Worm (Caenorhabditis elegans) whole organism, late embryonic: ENCODE measurements around the gene nuo-5.
A peak's percentile ranks its signal among the peaks of the same experiment; 100 is the strongest.

Experiments
- C08G9.2 ChIP-seq: sonication (generic microtip); optimal IDR thresholded peaks from 2 replicates; lab custom pipeline; 2016; ENCODE audit warnings: mild to moderate bottlenecking, missing genetic modification characterization, moderate library complexity, missing compliant biosample characterization
- K02D7.2 ChIP-seq: sonication (generic microtip); optimal IDR thresholded peaks from 2 replicates; lab custom pipeline; 2017; ENCODE audit warnings: mild to moderate bottlenecking, missing genetic modification characterization, missing compliant biosample characterization
- K09A11.1 ChIP-seq: sonication (generic microtip); optimal IDR thresholded peaks from 2 replicates; lab custom pipeline; 2017; ENCODE audit warnings: antibody characterized with exemption, mild to moderate bottlenecking, missing genetic modification characterization, missing compliant biosample characterization; ENCODE audit not compliant: insufficient read depth
- T23F11.4 ChIP-seq: fragments of 200-800 bp; sonication (Bioruptor generic); optimal IDR thresholded peaks from 2 replicates; lab custom pipeline; 2018; ENCODE audit warnings: mild to moderate bottlenecking, missing genetic modification characterization, missing compliant biosample characterization
- Y22D7AL.16 ChIP-seq: sonication (generic microtip); optimal IDR thresholded peaks from 2 replicates; lab custom pipeline; 2016; ENCODE audit warnings: missing genetic modification characterization, missing compliant biosample characterization
- ahr-1 ChIP-seq: sonication (generic microtip); optimal IDR thresholded peaks from 2 replicates; lab custom pipeline; 2016; ENCODE audit warnings: missing genetic modification characterization, missing compliant biosample characterization
- ceh-14 ChIP-seq: sonication (generic microtip); optimal IDR thresholded peaks from 2 replicates; lab custom pipeline; 2016; ENCODE audit warnings: missing genotype, missing genetic modification characterization, missing compliant biosample characterization
- ceh-18 ChIP-seq: sonication (generic microtip); optimal IDR thresholded peaks from 2 replicates; lab custom pipeline; 2016; ENCODE audit warnings: missing genetic modification characterization, missing compliant biosample characterization
- ceh-2 ChIP-seq: sonication (generic microtip); optimal IDR thresholded peaks from 2 replicates; lab custom pipeline; 2016; ENCODE audit warnings: missing genotype, missing genetic modification characterization, missing compliant biosample characterization
- ceh-22 ChIP-seq: sonication (generic microtip); optimal IDR thresholded peaks from 2 replicates; lab custom pipeline; 2017; ENCODE audit warnings: missing biosample characterization, missing genetic modification characterization
- ceh-24 ChIP-seq: sonication (generic microtip); optimal IDR thresholded peaks from 2 replicates; lab custom pipeline; 2016; ENCODE audit warnings: mild to moderate bottlenecking, missing genetic modification characterization, missing compliant biosample characterization
- ceh-34 ChIP-seq: sonication (generic microtip); optimal IDR thresholded peaks from 2 replicates; lab custom pipeline; 2016; ENCODE audit warnings: mild to moderate bottlenecking, missing genetic modification characterization, missing compliant biosample characterization
- ceh-45 ChIP-seq: fragments of 200-800 bp; sonication (Bioruptor generic); IDR thresholded peaks from 2 replicates; pipeline ENCODE4 v1.3.6; 2022; ENCODE audit warnings: missing genetic modification reagents, missing genetic modification characterization, missing compliant biosample characterization
- ceh-6 ChIP-seq: fragments of 200-800 bp; sonication (Bioruptor generic); optimal IDR thresholded peaks from 2 replicates; lab custom pipeline; 2018; ENCODE audit warnings: mild to moderate bottlenecking, missing genetic modification characterization, missing compliant biosample characterization
- che-1 ChIP-seq: sonication (generic microtip); optimal IDR thresholded peaks from 2 replicates; lab custom pipeline; 2016; ENCODE audit warnings: mild to moderate bottlenecking, missing genetic modification characterization, missing compliant biosample characterization
- dmd-4 ChIP-seq: sonication (generic microtip); optimal IDR thresholded peaks from 2 replicates; lab custom pipeline; 2016; ENCODE audit warnings: borderline replicate concordance, missing genetic modification characterization, missing compliant biosample characterization
- elt-4 ChIP-seq: sonication (generic microtip); optimal IDR thresholded peaks from 2 replicates; lab custom pipeline; 2016; ENCODE audit warnings: missing genetic modification characterization, missing compliant biosample characterization
- ets-4 ChIP-seq: sonication (generic microtip); optimal IDR thresholded peaks from 2 replicates; lab custom pipeline; 2016; ENCODE audit warnings: missing genetic modification characterization, missing compliant biosample characterization
- fax-1 ChIP-seq: sonication (generic microtip); optimal IDR thresholded peaks from 2 replicates; lab custom pipeline; 2016; ENCODE audit warnings: missing genotype, missing genetic modification characterization, missing compliant biosample characterization
- fkh-10 ChIP-seq: fragments of 150-350 bp; optimal IDR thresholded peaks from 2 replicates; lab custom pipeline; 2014; ENCODE audit warnings: missing biosample characterization, missing genetic modification reagents, missing genetic modification characterization
- fkh-6 ChIP-seq: sonication (generic microtip); optimal IDR thresholded peaks from 2 replicates; lab custom pipeline; 2016; ENCODE audit warnings: missing genetic modification characterization, missing compliant biosample characterization
- gmeb-2 ChIP-seq: sonication (generic microtip); optimal IDR thresholded peaks from 2 replicates; lab custom pipeline; 2016; ENCODE audit warnings: missing genetic modification characterization, inconsistent platforms, missing compliant biosample characterization
- hlh-15 ChIP-seq: sonication (generic microtip); optimal IDR thresholded peaks from 2 replicates; lab custom pipeline; 2016; ENCODE audit warnings: missing genetic modification characterization, missing compliant biosample characterization
- hlh-30 ChIP-seq: sonication (generic microtip); optimal IDR thresholded peaks from 2 replicates; lab custom pipeline; 2017; ENCODE audit warnings: antibody characterized with exemption, missing genetic modification characterization, missing compliant biosample characterization; ENCODE audit not compliant: insufficient read depth
- hlh-6 ChIP-seq: sonication (generic microtip); optimal IDR thresholded peaks from 2 replicates; lab custom pipeline; 2016; ENCODE audit warnings: missing genotype, missing genetic modification characterization, missing compliant biosample characterization
- lim-6 ChIP-seq: sonication (generic microtip); optimal IDR thresholded peaks from 2 replicates; lab custom pipeline; 2016; ENCODE audit warnings: missing genetic modification characterization, missing compliant biosample characterization
- madf-2 ChIP-seq: sonication (generic microtip); optimal IDR thresholded peaks from 2 replicates; lab custom pipeline; 2017; ENCODE audit warnings: missing genetic modification characterization, missing compliant biosample characterization
- mec-3 ChIP-seq: sonication (generic microtip); optimal IDR thresholded peaks from 2 replicates; lab custom pipeline; 2016; ENCODE audit warnings: borderline replicate concordance, missing genetic modification characterization, missing compliant biosample characterization
- nhr-11 ChIP-seq: fragments of 150-350 bp; optimal IDR thresholded peaks from 2 replicates; lab custom pipeline; 2014; ENCODE audit warnings: missing biosample characterization, missing genetic modification characterization
- odd-2 ChIP-seq: sonication (generic microtip); optimal IDR thresholded peaks from 2 replicates; lab custom pipeline; 2017; ENCODE audit warnings: antibody characterized with exemption, mild to moderate bottlenecking, missing genetic modification characterization, missing compliant biosample characterization
- pag-3 ChIP-seq: sonication (generic microtip); optimal IDR thresholded peaks from 2 replicates; lab custom pipeline; 2016; ENCODE audit warnings: missing compliant biosample characterization, missing genetic modification characterization, borderline replicate concordance
- pha-2 ChIP-seq: sonication (generic microtip); optimal IDR thresholded peaks from 2 replicates; lab custom pipeline; 2017; ENCODE audit warnings: mild to moderate bottlenecking, missing genetic modification characterization, missing compliant biosample characterization
- pqm-1 ChIP-seq: sonication (generic microtip); optimal IDR thresholded peaks from 2 replicates; lab custom pipeline; 2016; ENCODE audit warnings: missing genetic modification characterization, missing compliant biosample characterization
- pros-1 ChIP-seq: fragments of 150-350 bp; optimal IDR thresholded peaks from 2 replicates; lab custom pipeline; 2014; ENCODE audit warnings: missing biosample characterization, missing genetic modification reagents, missing genetic modification characterization
- rnt-1 ChIP-seq: sonication (generic microtip); optimal IDR thresholded peaks from 2 replicates; lab custom pipeline; 2016; ENCODE audit warnings: missing genetic modification characterization, missing compliant biosample characterization
- sdc-2 ChIP-seq: sonication (generic microtip); optimal IDR thresholded peaks from 2 replicates; lab custom pipeline; 2016; ENCODE audit warnings: missing genotype, missing genetic modification characterization, missing compliant biosample characterization
- sox-2 ChIP-seq: fragments of 200-800 bp; sonication (Bioruptor generic); IDR thresholded peaks from 2 replicates; pipeline ENCODE4 v1.3.6; 2022; ENCODE audit warnings: missing genetic modification reagents, missing genetic modification characterization, missing compliant biosample characterization
- syd-9 ChIP-seq: sonication (generic microtip); optimal IDR thresholded peaks from 2 replicates; lab custom pipeline; 2016; ENCODE audit warnings: mild to moderate bottlenecking, missing genetic modification characterization, moderate library complexity, missing compliant biosample characterization
- tbx-2 ChIP-seq: sonication (generic microtip); optimal IDR thresholded peaks from 2 replicates; lab custom pipeline; 2016; ENCODE audit warnings: missing genetic modification characterization, missing compliant biosample characterization
- ttx-3 ChIP-seq: sonication (generic microtip); optimal IDR thresholded peaks from 2 replicates; lab custom pipeline; 2016; ENCODE audit warnings: missing genetic modification reagents, missing genetic modification characterization, missing compliant biosample characterization
- unc-3 ChIP-seq, 2 experiments: fragments of 200-800 bp in 1 of 2; sonication (Bioruptor generic) in 1 of 2; sonication (generic microtip) in 1 of 2; conservative IDR thresholded peaks in 1 of 2; optimal IDR thresholded peaks in 1 of 2; 2 replicates each; pipeline versions ENCODE4 v1.3.6 to Lab custom; 2016 to 2022; ENCODE audit warnings: missing compliant biosample characterization in 2 of 2, missing genetic modification characterization in 2 of 2, missing genetic modification reagents in 1 of 2
- unc-55 ChIP-seq: sonication (generic microtip); optimal IDR thresholded peaks from 2 replicates; lab custom pipeline; 2017; ENCODE audit warnings: missing biosample characterization, missing genetic modification reagents, missing genetic modification characterization
- unc-86 ChIP-seq: sonication (generic microtip); optimal IDR thresholded peaks from 2 replicates; lab custom pipeline; 2016; ENCODE audit warnings: missing genetic modification characterization, missing compliant biosample characterization

Gene nuo-5

ce11 chrV:2673807-2674206 lies 25.0 kb upstream of the nuo-5 start (continued):
- TF ChIP-seq ahr-1 (peak; percentile 41), lim-6 (peak; percentile 29), nhr-11 (no peak), K09A11.1 (tag; lab: Kevin White, UChicago) (peak; percentile 58), ceh-18 (tag; lab: Kevin White, UChicago) (peak; percentile 7), pha-2 (no peak), hlh-6 (tag; lab: Kevin White, UChicago) (peak; percentile 45), madf-2 (no peak), ceh-14 (tag; lab: Kevin White, UChicago) (peak; percentile 25), odd-2 (tag; lab: Kevin White, UChicago) (no peak), ceh-45 (no peak), syd-9 (tag; lab: Kevin White, UChicago) (no peak), ttx-3 (tag; lab: Kevin White, UChicago) (peak; percentile 49), sox-2 (no peak; the same call in 1 of the 2 replicates), gmeb-2 (tag; lab: Kevin White, UChicago) (peak; percentile 69), fkh-10 (GFP tag; lab: Kevin White, UChicago) (no peak), dmd-4 (tag; lab: Kevin White, UChicago) (no peak), elt-4 (tag; lab: Kevin White, UChicago) (no peak), ceh-24 (tag; lab: Kevin White, UChicago) (no peak), sdc-2 (tag; lab: Kevin White, UChicago) (peak; percentile 58), unc-3 (GFP tag; conservative IDR thresholded peaks at IDR 0.05; lab: Robert Waterston, UW) (no peak), unc-3 (tag; optimal IDR thresholded peaks at IDR 0.05; lab: Kevin White, UChicago) (peak; percentile 23), pros-1 (no peak), che-1 (tag; lab: Kevin White, UChicago) (peak; percentile 64), pqm-1 (tag; lab: Kevin White, UChicago) (no peak), ceh-2 (tag; lab: Kevin White, UChicago) (peak; percentile 23), rnt-1 (tag; lab: Kevin White, UChicago) (no peak), unc-86 (tag; lab: Kevin White, UChicago) (peak; percentile 35), ceh-6 (GFP tag; lab: Kevin White, UChicago) (peak; percentile 26), C08G9.2 (tag; lab: Kevin White, UChicago) (peak; percentile 41), tbx-2 (peak; percentile 11), K02D7.2 (tag; lab: Kevin White, UChicago) (no peak), fax-1 (tag; lab: Kevin White, UChicago) (no peak), ceh-34 (peak; percentile 49), hlh-15 (tag; lab: Kevin White, UChicago) (no peak), Y22D7AL.16 (tag; lab: Kevin White, UChicago) (no peak), fkh-6 (tag; lab: Kevin White, UChicago) (peak; percentile 51), T23F11.4 (GFP tag; lab: Kevin White, UChicago) (peak; percentile 48)

- TF ChIP-seq dmd-4 (tag; lab: Kevin White, UChicago), result no peak
- TF ChIP-seq ets-4 (tag; lab: Kevin White, UChicago), result no peak
- no peak for TF ChIP-seq hlh-15 (tag; lab: Kevin White, UChicago)
- no peak for TF ChIP-seq hlh-6 (tag; lab: Kevin White, UChicago)
- TF ChIP-seq hlh-30 (tag; lab: Kevin White, UChicago), result no peak
- no peak for TF ChIP-seq odd-2 (tag; lab: Kevin White, UChicago)
- no peak for TF ChIP-seq sdc-2 (tag; lab: Kevin White, UChicago)
- TF ChIP-seq unc-55 (GFP tag; lab: Kevin White, UChicago), result no peak
- no peak for TF ChIP-seq ceh-2 (tag; lab: Kevin White, UChicago)
- TF ChIP-seq mec-3, result no peak
- TF ChIP-seq pros-1, result no peak
- no peak for TF ChIP-seq gmeb-2 (tag; lab: Kevin White, UChicago)
- no peak for TF ChIP-seq ceh-22 (tag; lab: Kevin White, UChicago)
- no peak for TF ChIP-seq unc-3 (GFP tag; conservative IDR thresholded peaks at IDR 0.05; lab: Robert Waterston, UW)
- TF ChIP-seq unc-3 (tag; optimal IDR thresholded peaks at IDR 0.05; lab: Kevin White, UChicago), result no peak
- no peak for TF ChIP-seq pag-3
Measured at ce11 chrV:2675692-2676091, 23.1 kb upstream of the nuo-5 start.
